Fruit fly (Drosophila melanogaster): ENCODE results near the gene Ir75c.
A peak's percentile ranks its signal among the peaks of the same experiment; 100 is the strongest.

Ir75c gene

DNA sequence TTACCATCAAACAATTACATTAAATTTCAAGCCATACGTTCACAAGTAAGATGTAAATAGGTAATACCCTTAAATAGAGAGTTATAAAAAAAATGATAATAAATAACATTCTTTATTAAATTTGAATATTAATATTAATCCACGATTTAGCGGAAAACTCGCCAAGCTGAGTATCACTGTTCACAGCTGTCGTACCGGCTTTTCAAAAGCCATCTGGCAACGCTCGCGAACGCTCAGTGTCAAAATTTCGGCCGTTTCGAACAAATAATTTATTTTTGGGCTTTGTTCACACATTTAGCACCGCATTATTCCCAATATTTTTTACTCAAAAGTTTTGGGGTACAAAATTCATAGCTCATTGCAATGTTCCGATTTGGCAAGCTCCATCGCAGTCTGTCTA lies 26.9 kb upstream of the Ir75c start, which contains the start of gene TrpRS-m (continued):
- TF ChIP-seq D (optimal IDR thresholded peaks at IDR 0.05) = no peak
- no peak for TF ChIP-seq D (GFP tag; optimal IDR thresholded peaks at IDR 0.05)
- no peak for TF ChIP-seq CG1603 (tag; optimal IDR thresholded peaks at IDR 0.05)
- no peak for TF ChIP-seq ac (GFP tag; optimal IDR thresholded peaks at IDR 0.05)
- TF ChIP-seq CG33557 (GFP tag; optimal IDR thresholded peaks at IDR 0.05) = no peak
- peak; percentile 16 for TF ChIP-seq CG17829 (tag; optimal IDR thresholded peaks at IDR 0.05)
- TF ChIP-seq trem (tag; optimal IDR thresholded peaks at IDR 0.05) = peak; percentile 7
- TF ChIP-seq CG2712 (tag; optimal IDR thresholded peaks at IDR 0.05) = peak; percentile 28
- 0 out of 2 replicates have a peak, but pooled peaks have one; percentile 13 for TF ChIP-seq CG3847 (GFP tag; IDR thresholded peaks at IDR 0.05)
- no peak for TF ChIP-seq tio (GFP tag; optimal IDR thresholded peaks at IDR 0.05)
- TF ChIP-seq BEAF-32 (GFP tag; optimal IDR thresholded peaks at IDR 0.05) = peak; percentile 3
- TF ChIP-seq CG2875 (GFP tag; optimal IDR thresholded peaks at IDR 0.05) = no peak
- no peak for TF ChIP-seq CG8765 (GFP tag; IDR thresholded peaks at IDR 0.05)
- no peak for TF ChIP-seq NfI (GFP tag; optimal IDR thresholded peaks at IDR 0.05)
- no peak for TF ChIP-seq MTF-1 (GFP tag; optimal IDR thresholded peaks at IDR 0.05; ENCODE audit: borderline replicate concordance)
- no peak for TF ChIP-seq CrebB (tag; optimal IDR thresholded peaks at IDR 0.05)
- no peak for TF ChIP-seq CG13624 (GFP tag; optimal IDR thresholded peaks at IDR 0.05)
- no peak for TF ChIP-seq Eip74EF (GFP tag; optimal IDR thresholded peaks at IDR 0.05)
- TF ChIP-seq Elba2 (GFP tag; optimal IDR thresholded peaks at IDR 0.05) = no peak
- no peak for TF ChIP-seq Hr39 (optimal IDR thresholded peaks at IDR 0.05)
- no peak for TF ChIP-seq CG12219 (GFP tag; optimal IDR thresholded peaks at IDR 0.05)
- TF ChIP-seq CG10431 (GFP tag; optimal IDR thresholded peaks at IDR 0.05) = no peak
- TF ChIP-seq dan (GFP tag; IDR thresholded peaks at IDR 0.05) = no peak
- TF ChIP-seq gfzf (GFP tag; optimal IDR thresholded peaks at IDR 0.05) = no peak
- TF ChIP-seq CG11560 (tag; IDR thresholded peaks at IDR 0.05) = no peak
- no peak for TF ChIP-seq Camta (GFP tag; optimal IDR thresholded peaks at IDR 0.05)
- TF ChIP-seq Dip2 (GFP tag; IDR thresholded peaks at IDR 0.05) = no peak
- TF ChIP-seq pzg (GFP tag; optimal IDR thresholded peaks at IDR 0.05) = peak; percentile 33
- no peak for TF ChIP-seq luna (GFP tag; optimal IDR thresholded peaks at IDR 0.05)
- no peak for TF ChIP-seq CG10274 (GFP tag; optimal IDR thresholded peaks at IDR 0.05)
- TF ChIP-seq CG17612 (GFP tag; IDR thresholded peaks at IDR 0.05) = no peak
- TF ChIP-seq CG12071 (GFP tag; optimal IDR thresholded peaks at IDR 0.05) = no peak
- peak; percentile 4 for TF ChIP-seq nmo (GFP tag; optimal IDR thresholded peaks at IDR 0.05)
- no peak for TF ChIP-seq sisA (GFP tag; IDR thresholded peaks at IDR 0.05)
- TF ChIP-seq CG2116 (GFP tag; optimal IDR thresholded peaks at IDR 0.05) = peak; percentile 14
- TF ChIP-seq Dbx (GFP tag; IDR thresholded peaks at IDR 0.05) = no peak
- TF ChIP-seq kah (GFP tag; optimal IDR thresholded peaks at IDR 0.05) = peak; percentile 8
- TF ChIP-seq Myb (GFP tag; optimal IDR thresholded peaks at IDR 0.05) = peak; percentile 30
- no peak for TF ChIP-seq CG18764 (GFP tag; optimal IDR thresholded peaks at IDR 0.05)
- no peak for TF ChIP-seq zf30C (GFP tag; optimal IDR thresholded peaks at IDR 0.05)
- peak; percentile 19 for TF ChIP-seq MESR4 (GFP tag; optimal IDR thresholded peaks at IDR 0.05)
- TF ChIP-seq row (GFP tag; IDR thresholded peaks at IDR 0.05) = peak; percentile 84
- no peak for TF ChIP-seq Six4 (GFP tag; optimal IDR thresholded peaks at IDR 0.05)
- TF ChIP-seq Xrp1 (GFP tag; IDR thresholded peaks at IDR 0.05) = peak; percentile 21; the same call in 1 of the 2 replicates
- TF ChIP-seq Sry-β (GFP tag; optimal IDR thresholded peaks at IDR 0.05) = peak; percentile 92
- TF ChIP-seq ems (GFP tag; optimal IDR thresholded peaks at IDR 0.05) = no peak
- TF ChIP-seq CG12659 (GFP tag; optimal IDR thresholded peaks at IDR 0.05) = peak; percentile 5
- TF ChIP-seq CG4617 (GFP tag; optimal IDR thresholded peaks at IDR 0.05; ENCODE audit: borderline replicate concordance) = peak; percentile 1
- TF ChIP-seq fd102C (GFP tag; optimal IDR thresholded peaks at IDR 0.05) = no peak
- no peak for TF ChIP-seq Taf1 (GFP tag; IDR thresholded peaks at IDR 0.05)
- TF ChIP-seq Med (GFP tag) = no peak

Data from whole organism, embryonic.